Worm (Caenorhabditis elegans): Measurements from ENCODE around the gene C44B7.7.

- TF ChIP-seq ztf-4 (tag; optimal IDR thresholded peaks at IDR 0.05) (no peak), fkh-10 (GFP tag; optimal IDR thresholded peaks at IDR 0.05) (no peak)
These were observed 37.7 kb upstream of the C44B7.7 start, which contains the start of gene B0252.11 for ce11 chrII:6917710-6918109.

Measured in whole organism, L3 larva.